Fruit fly (Drosophila melanogaster) Kc167 (cell line): Measurements from ENCODE around the gene Syx7.

Experiments used
- Myc ChIP-seq: fragments of >200 bp; optimal IDR thresholded peaks from 2 replicates; lab custom pipeline; 2017; ENCODE audit warnings: missing external identifiers
- Sin3A ChIP-seq: fragments of >200 bp; optimal IDR thresholded peaks from 2 replicates; lab custom pipeline; 2018; ENCODE audit warnings: missing external identifiers
- h ChIP-seq: fragments of >200 bp; optimal IDR thresholded peaks from 3 replicates; lab custom pipeline; 2018; ENCODE audit warnings: missing external identifiers
- insv ChIP-seq: fragments of >200 bp; optimal IDR thresholded peaks from 3 replicates; lab custom pipeline; 2018; ENCODE audit warnings: missing external identifiers
- psq ChIP-seq: fragments of >200 bp; optimal IDR thresholded peaks from 2 replicates; lab custom pipeline; 2017; ENCODE audit warnings: missing external identifiers
- ttk ChIP-seq: sonication (Bioruptor generic); optimal IDR thresholded peaks from 2 replicates; lab custom pipeline; 2017; ENCODE audit warnings: missing external identifiers

dm6 chr3L:21464240-21464639, 18.6 kb downstream of the Syx7 start:
- TF ChIP-seq Myc (lab: Kevin White, UChicago) (no peak), psq (lab: Kevin White, UChicago) (no peak), Sin3A (no peak), insv (lab: Kevin White, UChicago) (no peak), h (lab: Kevin White, UChicago) (no peak), ttk (no peak)
